Fruit fly (Drosophila melanogaster) whole organism, embryonic: ENCODE measurements around the gene CG12310.

Source experiments
- CG11085 ChIP-seq: fragments of 200-800 bp; sonication (Bioruptor generic); IDR thresholded peaks from 2 replicates; pipeline ENCODE4 v1.3.6; 2022; ENCODE audit warnings: missing biosample characterization, missing genetic modification characterization
- CG11456 ChIP-seq: fragments of 200-800 bp; sonication (Bioruptor generic); IDR thresholded peaks from 3 replicates; pipeline ENCODE4 v1.3.6; 2022; ENCODE audit warnings: missing biosample characterization, missing genetic modification characterization
- CG11560 ChIP-seq: fragments of 200-800 bp; sonication (Bioruptor generic); IDR thresholded peaks from 3 replicates; pipeline ENCODE4 v1.3.6; 2022; ENCODE audit warnings: missing biosample characterization, missing genetic modification characterization
- CG1233 ChIP-seq: fragments of 200-800 bp; sonication (Bioruptor generic); optimal IDR thresholded peaks from 4 replicates; lab custom pipeline; 2018; ENCODE audit warnings: missing biosample characterization, mild to moderate bottlenecking, missing genetic modification characterization
- CG12769 ChIP-seq: fragments of 200-800 bp; sonication (Bioruptor generic); optimal IDR thresholded peaks from 2 replicates; lab custom pipeline; 2019; ENCODE audit warnings: missing biosample characterization, mild to moderate bottlenecking, missing genetic modification characterization, moderate library complexity
- CG13775 ChIP-seq: fragments of 200-800 bp; sonication (Bioruptor generic); optimal IDR thresholded peaks from 3 replicates; lab custom pipeline; 2017; ENCODE audit warnings: missing biosample characterization, mild to moderate bottlenecking, missing genetic modification characterization
- CG17186 ChIP-seq: fragments of 200-800 bp; sonication (Bioruptor generic); optimal IDR thresholded peaks from 3 replicates; lab custom pipeline; 2017; ENCODE audit warnings: missing biosample characterization, missing genetic modification reagents, missing genetic modification characterization
- CG17359 ChIP-seq: fragments of 200-800 bp; sonication (Bioruptor generic); optimal IDR thresholded peaks from 3 replicates; lab custom pipeline; 2018; ENCODE audit warnings: missing biosample characterization, mild to moderate bottlenecking, missing genetic modification characterization, moderate library complexity
- CG17829 ChIP-seq: fragments of 200-800 bp; optimal IDR thresholded peaks from 2 replicates; lab custom pipeline; 2019; ENCODE audit warnings: missing biosample characterization, mild to moderate bottlenecking, missing genetic modification characterization, moderate library complexity
- CG18599 ChIP-seq: fragments of 200-800 bp; sonication (Bioruptor generic); optimal IDR thresholded peaks from 3 replicates; lab custom pipeline; 2017; ENCODE audit warnings: missing biosample characterization, missing genetic modification characterization, mild to moderate bottlenecking, moderate library complexity, missing genetic modification reagents
- CG2202 ChIP-seq: fragments of 200-800 bp; sonication (Bioruptor generic); optimal IDR thresholded peaks from 2 replicates; lab custom pipeline; 2018; ENCODE audit warnings: missing biosample characterization, mild to moderate bottlenecking, missing genetic modification characterization
- CG2875 ChIP-seq: fragments of 200-800 bp; sonication (Bioruptor generic); optimal IDR thresholded peaks from 2 replicates; lab custom pipeline; 2017; ENCODE audit warnings: missing biosample characterization, mild to moderate bottlenecking, missing genetic modification characterization, missing genetic modification reagents
- CG30431 ChIP-seq: fragments of 200-800 bp; sonication (Bioruptor generic); optimal IDR thresholded peaks from 2 replicates; lab custom pipeline; 2017; ENCODE audit warnings: missing biosample characterization, missing genetic modification characterization
- CG31388 ChIP-seq: fragments of 200-800 bp; sonication (Bioruptor generic); optimal IDR thresholded peaks from 2 replicates; lab custom pipeline; 2016; ENCODE audit warnings: missing biosample characterization, missing genetic modification characterization
- CG3407 ChIP-seq: fragments of 200-800 bp; sonication (Bioruptor generic); optimal IDR thresholded peaks from 2 replicates; lab custom pipeline; 2018; ENCODE audit warnings: missing biosample characterization, mild to moderate bottlenecking, missing genetic modification characterization
- CG43689 ChIP-seq: fragments of 200-800 bp; sonication (Bioruptor generic); IDR thresholded peaks from 2 replicates; pipeline ENCODE4 v1.3.6; 2022; ENCODE audit warnings: missing biosample characterization, missing genetic modification characterization
- CG6813 ChIP-seq: fragments of 200-800 bp; sonication (Bioruptor generic); optimal IDR thresholded peaks from 2 replicates; lab custom pipeline; 2017; ENCODE audit warnings: missing biosample characterization, missing genetic modification characterization, mild to moderate bottlenecking, moderate library complexity, missing genetic modification reagents
- CG7556 ChIP-seq: fragments of 200-800 bp; sonication (Bioruptor generic); optimal IDR thresholded peaks from 2 replicates; lab custom pipeline; 2017; ENCODE audit warnings: missing biosample characterization, mild to moderate bottlenecking, missing genetic modification characterization
- CG7987 ChIP-seq: fragments of 200-800 bp; sonication (Bioruptor generic); optimal IDR thresholded peaks from 2 replicates; lab custom pipeline; 2018; ENCODE audit warnings: missing biosample characterization, mild to moderate bottlenecking, missing genetic modification characterization, moderate library complexity
- CG8478 ChIP-seq: fragments of >200 bp; optimal IDR thresholded peaks from 2 replicates; lab custom pipeline; 2018
- CG9797 ChIP-seq: fragments of 200-800 bp; sonication (Bioruptor generic); optimal IDR thresholded peaks from 3 replicates; lab custom pipeline; 2018; ENCODE audit warnings: missing biosample characterization, mild to moderate bottlenecking, missing genetic modification characterization
- CkIIα-i1 ChIP-seq: fragments of 200-800 bp; sonication (Bioruptor generic); IDR thresholded peaks from 2 replicates; pipeline ENCODE4 v1.3.6; 2022; ENCODE audit warnings: missing biosample characterization, missing genetic modification characterization
- Dad ChIP-seq: fragments of 200-800 bp; sonication (Bioruptor generic); optimal IDR thresholded peaks from 3 replicates; lab custom pipeline; 2016; ENCODE audit warnings: missing biosample characterization, missing genetic modification characterization
- GATAe ChIP-seq: fragments of 200-800 bp; sonication (Bioruptor generic); conservative IDR thresholded peaks from 2 replicates; pipeline ENCODE4 v1.3.6; 2022; ENCODE audit warnings: missing biosample characterization, missing genetic modification characterization
- H2.0 ChIP-seq: fragments of 200-800 bp; sonication (Bioruptor generic); IDR thresholded peaks from 2 replicates; pipeline ENCODE4 v1.3.6; 2022; ENCODE audit warnings: missing biosample characterization, missing genetic modification characterization
- HHEX ChIP-seq: fragments of 200-800 bp; sonication (Bioruptor generic); optimal IDR thresholded peaks from 3 replicates; lab custom pipeline; 2017; ENCODE audit warnings: missing biosample characterization, mild to moderate bottlenecking, missing genetic modification characterization, missing genetic modification reagents
- HmgD ChIP-seq: fragments of 200-800 bp; sonication (Bioruptor generic); optimal IDR thresholded peaks from 3 replicates; lab custom pipeline; 2016; ENCODE audit warnings: missing biosample characterization, missing genetic modification characterization
- Oaz ChIP-seq: fragments of 200-800 bp; sonication (Bioruptor generic); IDR thresholded peaks from 2 replicates; pipeline ENCODE4 v1.3.6; 2022; ENCODE audit warnings: missing biosample characterization, missing genetic modification characterization
- Ssrp ChIP-seq: fragments of 200-800 bp; sonication (Bioruptor generic); optimal IDR thresholded peaks from 2 replicates; lab custom pipeline; 2018; ENCODE audit warnings: missing biosample characterization, mild to moderate bottlenecking, missing genetic modification characterization, moderate library complexity
- Stat92E ChIP-seq, 3 experiments: fragments of >200 bp in 2 of 3; fragments of 200-800 bp in 1 of 3; sonication (Bioruptor generic) in 1 of 3; optimal IDR thresholded peaks; 2 replicates each; lab custom pipeline; 2017 to 2019; ENCODE audit warnings: missing biosample characterization in 3 of 3, missing genetic modification characterization in 3 of 3, mild to moderate bottlenecking in 1 of 3, moderate library complexity in 1 of 3
- Taf1 ChIP-seq: fragments of 200-800 bp; sonication (Bioruptor generic); IDR thresholded peaks from 2 replicates; pipeline ENCODE4 v1.3.6; 2022; ENCODE audit warnings: missing biosample characterization, missing genetic modification characterization
- Trl ChIP-seq, 3 experiments: fragments of >200 bp in 2 of 3; fragments of 200-800 bp in 1 of 3; sonication (Bioruptor generic) in 1 of 3; optimal IDR thresholded peaks; 2 replicates in 1 of 3; 3 replicates in 2 of 3; lab custom pipeline; 2016 to 2017; ENCODE audit warnings: missing biosample characterization in 1 of 3, missing genetic modification characterization in 1 of 3
- Xbp1 ChIP-seq: fragments of 200-800 bp; sonication (Bioruptor generic); optimal IDR thresholded peaks from 3 replicates; lab custom pipeline; 2016; ENCODE audit warnings: missing biosample characterization, mild to moderate bottlenecking, missing genetic modification characterization
- br ChIP-seq: fragments of >200 bp; optimal IDR thresholded peaks from 2 replicates; lab custom pipeline; 2017
- corto ChIP-seq: fragments of 200-800 bp; sonication (Bioruptor generic); optimal IDR thresholded peaks from 2 replicates; lab custom pipeline; 2016; ENCODE audit warnings: missing biosample characterization, mild to moderate bottlenecking, missing genetic modification characterization, moderate library complexity
- emc ChIP-seq: fragments of 200-800 bp; sonication (Bioruptor generic); optimal IDR thresholded peaks from 2 replicates; lab custom pipeline; 2016; ENCODE audit warnings: missing biosample characterization, missing genetic modification characterization
- eve ChIP-seq, 2 experiments: fragments of >200 bp; optimal IDR thresholded peaks; 2 replicates each; lab custom pipeline; 2017; ENCODE audit warnings: missing biosample characterization in 2 of 2, missing genetic modification characterization in 2 of 2
- ftz-f1 ChIP-seq: fragments of 200-800 bp; sonication (Bioruptor generic); optimal IDR thresholded peaks from 2 replicates; lab custom pipeline; 2016; ENCODE audit warnings: missing biosample characterization, missing genetic modification characterization
- h ChIP-seq: fragments of >200 bp; optimal IDR thresholded peaks from 2 replicates; lab custom pipeline; 2017
- hb ChIP-seq: fragments of 200-800 bp; sonication (Bioruptor generic); IDR thresholded peaks from 3 replicates; pipeline ENCODE4 v1.3.6; 2022; ENCODE audit warnings: missing biosample characterization, missing genetic modification characterization; ENCODE audit not compliant: partially characterized antibody
- insv ChIP-seq, 2 experiments: fragments of 200-800 bp; sonication (Bioruptor generic); optimal IDR thresholded peaks; 3 replicates each; lab custom pipeline; 2016 to 2018; ENCODE audit warnings: missing biosample characterization in 2 of 2, missing genetic modification characterization in 2 of 2
- oc ChIP-seq: fragments of 200-800 bp; sonication (Bioruptor generic); optimal IDR thresholded peaks from 2 replicates; lab custom pipeline; 2018; ENCODE audit warnings: missing biosample characterization, mild to moderate bottlenecking, missing genetic modification characterization, moderate library complexity
- pum ChIP-seq: fragments of 200-800 bp; sonication (Bioruptor generic); optimal IDR thresholded peaks from 2 replicates; lab custom pipeline; 2016; ENCODE audit warnings: missing biosample characterization, missing genetic modification characterization
- sens ChIP-seq: fragments of 200-800 bp; sonication (Bioruptor generic); peaks from one replicate; lab custom pipeline; 2016; ENCODE audit warnings: missing biosample characterization, missing genetic modification characterization
- sens-2 ChIP-seq: fragments of 200-800 bp; sonication (Bioruptor generic); IDR thresholded peaks from 2 replicates; pipeline ENCODE4 v1.3.6; 2022; ENCODE audit warnings: missing biosample characterization, missing genetic modification characterization
- sima ChIP-seq: fragments of 200-800 bp; sonication (Bioruptor generic); optimal IDR thresholded peaks from 2 replicates; lab custom pipeline; 2016; ENCODE audit warnings: missing biosample characterization, missing genetic modification characterization
- tap ChIP-seq: fragments of 200-800 bp; optimal IDR thresholded peaks from 3 replicates; lab custom pipeline; 2019; ENCODE audit warnings: missing biosample characterization, mild to moderate bottlenecking, missing genetic modification characterization, moderate library complexity
- tio ChIP-seq: fragments of 200-800 bp; sonication (Bioruptor generic); optimal IDR thresholded peaks from 2 replicates; lab custom pipeline; 2017; ENCODE audit warnings: missing biosample characterization, missing genetic modification characterization, inconsistent platforms
- unc-4 ChIP-seq: fragments of 200-800 bp; sonication (Bioruptor generic); IDR thresholded peaks from 2 replicates; pipeline ENCODE4 v1.3.6; 2022; ENCODE audit warnings: missing biosample characterization, missing genetic modification characterization; ENCODE audit not compliant: partially characterized antibody

Gene CG12310

DNA sequence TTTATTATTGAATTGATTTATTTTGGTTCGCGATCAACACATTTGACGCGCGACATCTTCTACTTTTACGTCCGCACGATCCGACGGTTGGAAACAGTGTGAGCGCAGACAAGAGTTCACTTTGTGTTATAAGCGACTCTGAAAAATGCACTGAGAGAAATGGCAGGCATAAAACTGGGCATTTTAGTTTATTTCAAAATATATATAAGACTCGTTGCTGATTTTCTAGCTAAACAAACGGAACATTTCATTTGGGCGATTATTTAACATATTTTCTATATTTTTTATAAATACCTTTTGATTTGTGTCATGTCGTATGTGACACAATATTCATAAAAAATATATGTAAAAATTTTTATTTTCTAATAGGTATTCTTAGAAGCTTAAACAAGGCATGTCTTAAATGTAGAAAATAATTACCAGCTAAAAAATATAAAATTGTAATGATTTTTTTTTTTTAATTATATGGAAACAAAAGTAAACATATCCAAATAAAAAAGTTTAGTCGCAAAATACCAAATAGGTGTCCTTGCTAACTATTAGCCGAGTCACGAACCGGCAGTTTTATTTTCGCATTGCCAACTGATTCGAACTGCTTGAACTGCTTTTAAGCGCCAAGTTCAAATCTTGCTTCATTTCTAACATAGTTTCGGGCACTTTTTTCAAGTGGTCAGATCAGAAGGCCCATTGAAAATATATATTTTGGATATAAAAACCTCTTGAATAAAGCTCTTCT is 36.5 kb downstream of the CG12310 start, which contains the start of gene Reck (continued):
- TF ChIP-seq HHEX (peak; percentile 84), oc (tag; lab: Kevin White, UChicago) (peak; percentile 80), sima (GFP tag; lab: Kevin White, UChicago) (no peak), CG31388 (GFP tag; lab: Kevin White, UChicago) (peak; percentile 12), ftz-f1 (GFP tag; lab: Kevin White, UChicago) (no peak), insv (GFP tag; optimal IDR thresholded peaks at IDR 0.05; lab: Kevin White, UChicago) (no peak), CG11560 (tag; lab: Robert Waterston, UW) (no peak), CG11085 (GFP tag; lab: Robert Waterston, UW) (peak; percentile 45; the same call in 1 of the 2 replicates), GATAe (GFP tag; lab: Robert Waterston, UW) (no peak), CG17359 (tag; lab: Kevin White, UChicago) (peak; percentile 91), CG43689 (peak; percentile 48; the same call in 1 of the 2 replicates), CG2875 (GFP tag; lab: Kevin White, UChicago) (peak; percentile 76), unc-4 (GFP tag; lab: Robert Waterston, UW) (no peak), CG9797 (peak; percentile 26), br (lab: Kevin White, UChicago) (no peak), Stat92E (GFP tag; optimal IDR thresholded peaks at IDR 0.05; lab: Kevin White, UChicago) (peak in 1 of 3 experiments; percentile 27), CG17829 (tag; lab: Kevin White, UChicago) (peak; percentile 89), CG8478 (no peak), emc (GFP tag; lab: Kevin White, UChicago) (peak; percentile 37), pum (peak; percentile 47), CG18599 (GFP tag; lab: Kevin White, UChicago) (peak; percentile 86), tio (GFP tag; lab: Kevin White, UChicago) (peak; percentile 83), Taf1 (GFP tag; lab: Robert Waterston, UW) (no peak), Ssrp (peak; percentile 74), sens (GFP tag; lab: Kevin White, UChicago) (peak; percentile 93), CG30431 (GFP tag; lab: Kevin White, UChicago) (peak; percentile 71), CG7556 (GFP tag; lab: Kevin White, UChicago) (peak; percentile 76), CG12769 (tag; lab: Kevin White, UChicago) (peak; percentile 16), CG17186 (GFP tag; lab: Kevin White, UChicago) (no peak), CG6813 (GFP tag; lab: Kevin White, UChicago) (peak; percentile 86), eve (GFP tag; optimal IDR thresholded peaks at IDR 0.05; lab: Kevin White, UChicago) (peak in 1 of 2 experiments; percentile 15), Oaz (GFP tag; lab: Robert Waterston, UW) (peak; percentile 57; the same call in 1 of the 2 replicates), Dad (GFP tag; lab: Kevin White, UChicago) (peak; percentile 20), CkIIα-i1 (GFP tag; lab: Robert Waterston, UW) (no peak), Xbp1 (GFP tag; lab: Kevin White, UChicago) (peak; percentile 87), CG1233 (GFP tag; lab: Kevin White, UChicago) (peak; percentile 85), Trl (optimal IDR thresholded peaks at IDR 0.05; lab: Kevin White, UChicago) (no peak), Trl (GFP tag; optimal IDR thresholded peaks at IDR 0.05; lab: Kevin White, UChicago) (peak; percentile 48), HmgD (GFP tag; lab: Kevin White, UChicago) (no peak), hb (GFP tag; lab: Robert Waterston, UW) (no peak), sens-2 (peak; percentile 85), H2.0 (GFP tag; lab: Robert Waterston, UW) (peak; percentile 59), h (no peak), corto (GFP tag; lab: Kevin White, UChicago) (peak; percentile 48), CG3407 (GFP tag; lab: Kevin White, UChicago) (peak; percentile 47), CG2202 (tag; lab: Kevin White, UChicago) (peak; percentile 71), tap (tag; lab: Kevin White, UChicago) (peak; percentile 87), CG11456 (GFP tag; lab: Robert Waterston, UW) (peak; percentile 81), CG13775 (GFP tag; lab: Kevin White, UChicago) (peak; percentile 79), CG7987 (GFP tag; lab: Kevin White, UChicago) (peak; percentile 77)
